Worm (Caenorhabditis elegans): ENCODE measurements around the gene R74.8.

The R74.8 gene

DNA sequence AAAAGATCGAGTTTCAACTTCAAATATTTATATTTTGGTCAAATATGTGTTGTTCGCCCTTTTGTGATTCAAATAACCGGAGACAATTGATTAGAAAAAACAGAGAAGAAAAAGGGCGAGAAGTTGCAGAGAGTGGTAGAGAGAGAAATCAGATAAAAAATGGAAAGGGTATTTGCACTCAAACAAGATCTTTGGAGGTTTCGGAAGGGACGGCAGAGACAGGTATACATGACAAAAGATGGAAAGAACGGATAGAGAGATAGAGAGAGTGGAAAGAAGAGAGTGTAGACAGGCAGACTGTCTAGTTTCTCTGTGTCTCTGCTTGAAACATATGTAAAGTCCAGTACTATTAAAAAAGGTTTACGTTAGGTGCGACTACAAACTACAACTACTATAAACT lies 30.1 kb downstream of the R74.8 start:
- no peak for TF ChIP-seq cog-1 (tag; optimal IDR thresholded peaks at IDR 0.05)
- TF ChIP-seq med-1 (GFP tag; optimal IDR thresholded peaks at IDR 0.05; ENCODE audit: insufficient read depth) = no peak
- TF ChIP-seq T22C8.4 (GFP tag; IDR thresholded peaks at IDR 0.05) = no peak
- TF ChIP-seq klf-2 (GFP tag; conservative IDR thresholded peaks at IDR 0.05) = no peak
- no peak for TF ChIP-seq tab-1 (GFP tag; IDR thresholded peaks at IDR 0.05)
- no peak for TF ChIP-seq ref-1 (GFP tag; conservative IDR thresholded peaks at IDR 0.05)
- TF ChIP-seq flt-1 (GFP tag; IDR thresholded peaks at IDR 0.05) = no peak
- no peak for TF ChIP-seq ztf-29 (GFP tag; IDR thresholded peaks at IDR 0.05)
- no peak for TF ChIP-seq ztf-23 (GFP tag; IDR thresholded peaks at IDR 0.05)

DNA sequence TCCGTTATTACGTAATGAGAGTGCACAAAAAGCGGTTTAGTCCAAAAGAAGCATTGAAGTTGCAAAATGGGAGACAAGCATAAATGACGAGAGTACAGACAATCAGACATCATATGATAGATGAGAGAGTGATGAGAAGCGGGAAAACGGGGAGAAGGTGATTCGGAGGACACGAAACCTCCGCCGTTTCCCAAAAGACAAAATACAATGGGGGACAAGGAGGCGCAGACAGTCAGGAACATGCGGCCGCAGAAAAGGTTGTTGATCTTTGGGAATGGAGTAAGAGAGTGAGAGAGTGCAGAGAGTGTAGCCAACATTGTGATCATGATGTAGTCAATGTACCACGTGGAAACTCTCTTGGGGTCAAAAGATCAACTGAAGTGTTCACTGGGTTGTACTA lies 31.6 kb downstream of the R74.8 start:
- TF ChIP-seq tab-1 (GFP tag; IDR thresholded peaks at IDR 0.05) (no peak), cog-1 (tag; optimal IDR thresholded peaks at IDR 0.05) (peak; percentile 89), flt-1 (GFP tag; IDR thresholded peaks at IDR 0.05) (0 out of 2 replicates have a peak, but pooled peaks have one; percentile 44), ztf-23 (GFP tag; IDR thresholded peaks at IDR 0.05) (0 out of 2 replicates have a peak, but pooled peaks have one; percentile 36)

DNA sequence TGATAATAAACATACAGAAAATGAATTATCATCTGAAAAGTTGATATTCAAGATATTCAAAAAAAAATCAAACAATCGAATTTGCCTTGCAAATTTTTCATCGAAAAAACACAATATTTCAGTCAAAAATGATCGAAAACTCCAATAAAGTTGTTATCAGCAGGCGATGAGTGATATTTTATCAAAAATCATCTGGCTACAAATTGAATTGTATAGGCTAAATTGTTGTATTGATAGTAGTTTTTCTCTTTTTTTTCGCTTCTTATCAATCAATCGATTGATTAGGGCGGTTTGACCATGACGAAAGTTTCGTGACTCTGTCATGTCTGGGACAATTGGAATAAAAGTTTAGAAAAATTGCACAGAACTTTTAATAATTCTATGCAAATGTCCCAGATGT lies 34.0 kb downstream of the R74.8 start:
- TF ChIP-seq ztf-23 (GFP tag; IDR thresholded peaks at IDR 0.05) (no peak), med-1 (GFP tag; optimal IDR thresholded peaks at IDR 0.05; ENCODE audit: insufficient read depth) (no peak), ztf-29 (GFP tag; IDR thresholded peaks at IDR 0.05) (no peak), klf-2 (GFP tag; conservative IDR thresholded peaks at IDR 0.05) (no peak), cog-1 (tag; optimal IDR thresholded peaks at IDR 0.05) (no peak), T22C8.4 (GFP tag; IDR thresholded peaks at IDR 0.05) (no peak)

DNA sequence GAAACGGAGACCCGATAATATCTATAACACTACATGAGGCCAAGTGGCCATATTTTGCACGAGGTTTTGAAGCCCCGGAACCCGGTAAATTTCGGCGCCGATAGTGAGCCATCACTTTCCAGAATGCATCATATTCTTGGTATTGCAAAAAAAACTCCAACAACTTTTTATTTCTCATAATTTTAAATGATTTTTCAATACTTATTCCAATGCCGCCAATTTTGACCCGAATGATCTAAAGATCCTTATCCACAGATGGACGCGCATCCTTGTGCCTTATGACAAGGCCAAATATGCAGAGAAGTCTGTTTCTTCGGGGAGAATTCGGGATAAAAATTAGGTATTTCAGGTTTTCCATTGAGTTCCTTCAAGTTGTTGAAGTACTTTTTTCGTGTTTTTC lies 35.1 kb downstream of the R74.8 start:
- TF ChIP-seq flt-1 (GFP tag; IDR thresholded peaks at IDR 0.05) (no peak), ztf-29 (GFP tag; IDR thresholded peaks at IDR 0.05) (no peak), cog-1 (tag; optimal IDR thresholded peaks at IDR 0.05) (no peak), ref-1 (GFP tag; conservative IDR thresholded peaks at IDR 0.05) (no peak), T22C8.4 (GFP tag; IDR thresholded peaks at IDR 0.05) (no peak), tab-1 (GFP tag; IDR thresholded peaks at IDR 0.05) (no peak), med-1 (GFP tag; optimal IDR thresholded peaks at IDR 0.05; ENCODE audit: insufficient read depth) (no peak), klf-2 (GFP tag; conservative IDR thresholded peaks at IDR 0.05) (no peak), ztf-23 (GFP tag; IDR thresholded peaks at IDR 0.05) (no peak)

DNA sequence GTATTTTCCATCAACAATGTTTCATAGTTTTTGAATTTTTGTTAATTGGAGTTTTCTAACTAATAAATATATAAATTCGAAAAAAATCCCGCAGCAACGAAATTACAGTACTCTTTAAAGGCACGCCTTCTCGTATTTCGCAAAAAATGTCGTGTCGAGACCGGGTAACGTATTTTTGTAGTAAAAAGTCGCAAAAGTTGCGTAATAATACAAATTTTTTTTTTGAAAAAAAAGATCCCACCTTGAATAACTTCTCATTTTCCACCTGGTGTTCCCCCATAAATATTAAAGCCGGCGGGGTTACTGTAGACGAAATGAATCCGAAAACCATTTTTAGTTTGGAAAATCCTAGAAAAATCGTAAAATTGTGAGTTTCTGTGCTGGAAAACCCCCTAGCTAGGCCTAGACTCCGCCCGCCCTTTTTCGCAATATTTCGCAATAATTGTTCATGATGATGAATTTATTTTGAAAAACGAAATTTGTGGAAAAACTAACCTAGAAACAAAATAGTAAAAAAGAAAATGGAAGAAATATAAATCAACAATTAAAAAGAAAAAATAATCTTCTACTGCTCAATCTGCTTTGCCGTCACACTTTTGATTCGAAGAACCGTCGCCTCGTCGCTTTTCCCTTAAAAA lies 36.3 kb downstream of the R74.8 start, which contains the start of gene F43C1.7:
TSS of gene F43C1.7 (minus strand) at position 351 of the 638 bp plus-strand sequence.
- no peak for TF ChIP-seq med-1 (GFP tag; optimal IDR thresholded peaks at IDR 0.05; ENCODE audit: insufficient read depth)
- TF ChIP-seq cog-1 (tag; optimal IDR thresholded peaks at IDR 0.05) = no peak
- no peak for TF ChIP-seq ztf-23 (GFP tag; IDR thresholded peaks at IDR 0.05)
- TF ChIP-seq tab-1 (GFP tag; IDR thresholded peaks at IDR 0.05) = no peak
- TF ChIP-seq ztf-29 (GFP tag; IDR thresholded peaks at IDR 0.05) = no peak
- TF ChIP-seq klf-2 (GFP tag; conservative IDR thresholded peaks at IDR 0.05) = no peak
- TF ChIP-seq flt-1 (GFP tag; IDR thresholded peaks at IDR 0.05) = no peak
- TF ChIP-seq T22C8.4 (GFP tag; IDR thresholded peaks at IDR 0.05) = no peak
- no peak for TF ChIP-seq ref-1 (GFP tag; conservative IDR thresholded peaks at IDR 0.05)

DNA sequence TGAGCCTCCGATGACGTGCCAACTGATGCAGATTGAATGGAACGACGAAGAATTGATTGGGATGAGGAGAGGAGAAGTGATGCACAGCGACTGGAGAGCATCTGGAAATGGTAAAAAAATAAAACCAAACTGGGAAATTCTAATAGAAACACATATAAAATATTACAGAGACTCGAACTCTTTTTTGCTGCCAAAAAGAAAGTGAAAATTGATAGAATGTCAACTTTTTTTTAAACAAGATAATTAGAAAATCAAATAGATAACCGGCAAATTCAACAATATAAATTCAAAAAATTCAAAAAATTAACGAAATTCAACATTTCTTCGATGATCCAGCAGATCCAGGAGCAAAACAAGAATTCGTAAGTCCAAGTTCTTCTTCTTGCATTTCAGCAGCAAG lies 37.4 kb downstream of the R74.8 start, which contains the start of gene mrpl-21:
TSS of gene mrpl-21 (minus strand) at position 101 of the 400 bp plus-strand sequence.
- TF ChIP-seq tab-1 (GFP tag; IDR thresholded peaks at IDR 0.05) = no peak
- TF ChIP-seq T22C8.4 (GFP tag; IDR thresholded peaks at IDR 0.05) = no peak
- TF ChIP-seq flt-1 (GFP tag; IDR thresholded peaks at IDR 0.05) = no peak

DNA sequence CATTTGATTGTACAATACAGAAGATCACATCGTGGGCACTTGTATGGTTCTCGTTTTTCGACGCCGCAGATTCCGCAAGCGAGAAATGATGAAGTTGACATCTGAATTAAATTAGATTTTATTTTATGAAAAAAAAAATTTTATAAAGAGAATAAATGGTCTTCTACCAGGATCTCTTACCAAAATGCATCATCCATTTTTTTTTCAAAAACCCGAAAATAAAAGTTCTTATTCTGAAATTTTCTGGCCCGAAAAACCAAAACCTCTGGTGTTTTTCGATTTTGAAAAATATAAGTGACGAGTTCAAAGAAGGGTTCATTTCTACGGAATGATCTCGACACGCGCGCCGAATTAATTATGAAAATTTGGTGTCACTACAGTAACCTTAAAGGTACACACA lies 38.2 kb downstream of the R74.8 start, which contains the start of gene zhit-2:
TSS of gene zhit-2 (minus strand) at position 101 of the 400 bp plus-strand sequence.
- no peak for TF ChIP-seq cog-1 (tag; optimal IDR thresholded peaks at IDR 0.05)
- no peak for TF ChIP-seq tab-1 (GFP tag; IDR thresholded peaks at IDR 0.05)
- TF ChIP-seq ref-1 (GFP tag; conservative IDR thresholded peaks at IDR 0.05) = no peak
- TF ChIP-seq med-1 (GFP tag; optimal IDR thresholded peaks at IDR 0.05; ENCODE audit: insufficient read depth) = no peak
- no peak for TF ChIP-seq T22C8.4 (GFP tag; IDR thresholded peaks at IDR 0.05)
- no peak for TF ChIP-seq ztf-29 (GFP tag; IDR thresholded peaks at IDR 0.05)
- TF ChIP-seq ztf-23 (GFP tag; IDR thresholded peaks at IDR 0.05) = no peak
- no peak for TF ChIP-seq klf-2 (GFP tag; conservative IDR thresholded peaks at IDR 0.05)

DNA sequence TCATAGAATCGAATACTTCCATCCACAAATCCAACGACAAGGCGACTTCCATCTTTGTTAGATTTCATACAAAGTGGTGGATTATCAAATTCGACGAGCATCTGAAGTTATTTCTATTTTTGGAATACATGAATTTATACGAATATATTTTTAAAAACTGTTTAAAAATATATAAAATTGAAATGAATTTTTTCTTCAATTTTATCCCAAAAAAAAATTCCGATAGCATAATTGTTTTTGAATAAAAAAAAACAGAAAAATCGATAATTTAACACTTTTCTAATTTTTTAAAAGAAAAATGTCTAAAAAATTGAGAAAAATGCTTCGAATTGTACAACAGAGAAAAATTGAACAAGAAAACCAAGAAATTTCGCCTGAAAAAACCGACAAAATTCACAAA lies 41.5 kb downstream of the R74.8 start, which contains the start of gene Y44F5A.1:
TSS of gene Y44F5A.1 (minus strand) at position 101 of the 400 bp plus-strand sequence.
- TF ChIP-seq klf-2 (GFP tag; conservative IDR thresholded peaks at IDR 0.05) (no peak), cog-1 (tag; optimal IDR thresholded peaks at IDR 0.05) (no peak), T22C8.4 (GFP tag; IDR thresholded peaks at IDR 0.05) (no peak), ref-1 (GFP tag; conservative IDR thresholded peaks at IDR 0.05) (no peak), flt-1 (GFP tag; IDR thresholded peaks at IDR 0.05) (no peak), tab-1 (GFP tag; IDR thresholded peaks at IDR 0.05) (no peak), ztf-23 (GFP tag; IDR thresholded peaks at IDR 0.05) (no peak)
